Fruit fly (Drosophila melanogaster): ENCODE data around the gene GstD10.

DNA sequence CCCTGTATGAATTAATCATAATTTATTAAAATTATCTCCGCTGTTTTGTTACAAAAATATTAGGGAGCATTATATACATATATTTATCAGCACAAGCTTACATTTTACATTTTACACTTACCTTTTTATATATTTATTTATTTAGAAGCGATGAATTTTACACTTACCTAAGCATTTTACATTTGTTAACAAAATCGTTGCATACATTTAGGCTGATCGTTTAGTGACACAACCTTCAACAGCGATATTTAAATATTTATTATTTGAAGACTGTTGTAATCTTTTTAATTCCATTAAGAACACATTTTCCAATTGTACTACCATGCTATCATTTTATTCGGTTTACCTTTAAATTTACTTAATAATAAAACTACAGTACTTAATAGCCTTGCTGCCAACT lies 18.2 kb upstream of the GstD10 start:
- TF ChIP-seq Sin3A (optimal IDR thresholded peaks at IDR 0.05) (no peak), psq (optimal IDR thresholded peaks at IDR 0.05) (no peak)

Data from Kc167 (cell line).